Worm (Caenorhabditis elegans): ENCODE measurements around the gene lron-1.
"Not testable (repeated sequence)": the region's sequence is repeated elsewhere in the genome, so short reads cannot be mapped to it uniquely, and the experiment has no call there.

The lron-1 gene

DNA sequence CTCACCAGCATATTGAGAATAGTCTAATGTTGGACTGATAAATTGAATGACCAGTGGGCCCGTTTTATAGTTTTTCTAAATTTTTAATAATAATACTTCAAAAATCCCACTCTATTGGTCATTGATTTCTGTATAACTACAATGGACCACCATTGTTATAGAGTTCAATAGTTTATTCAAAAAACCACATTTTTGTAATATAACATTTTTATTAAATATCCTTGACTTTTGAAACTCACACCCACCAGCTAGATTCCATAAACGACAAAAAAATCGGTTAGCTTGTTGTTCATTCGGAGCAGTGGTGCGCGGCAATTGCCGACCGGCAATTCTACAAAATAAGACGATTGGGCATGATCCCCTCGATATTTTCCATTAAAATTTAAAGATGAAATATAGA lies 45.0 kb upstream of the lron-1 start, which contains the start of gene nspc-18:
nspc-18 (minus strand) TSS at position 101 of the 400 bp plus-strand sequence.
- TF ChIP-seq mab-5 (tag; optimal IDR thresholded peaks at IDR 0.05) (no peak), unc-62 (GFP tag; optimal IDR thresholded peaks at IDR 0.05) (no peak), nhr-237 (tag; optimal IDR thresholded peaks at IDR 0.05) (no peak), ztf-11 (tag; optimal IDR thresholded peaks at IDR 0.05) (no peak), unc-120 (tag; optimal IDR thresholded peaks at IDR 0.05; ENCODE audit: poor library complexity, severe bottlenecking) (no peak), elt-1 (tag; optimal IDR thresholded peaks at IDR 0.05; ENCODE audit: borderline replicate concordance, insufficient read depth) (no peak), ceh-83 (GFP tag; optimal IDR thresholded peaks at IDR 0.05) (no peak), nhr-76 (tag; optimal IDR thresholded peaks at IDR 0.05) (no peak), sptf-1 (tag; optimal IDR thresholded peaks at IDR 0.05) (no peak), sem-2 (GFP tag; optimal IDR thresholded peaks at IDR 0.05) (no peak), lin-32 (GFP tag; optimal IDR thresholded peaks at IDR 0.05) (no peak), mep-1 (tag; optimal IDR thresholded peaks at IDR 0.05) (no peak), mls-2 (tag; optimal IDR thresholded peaks at IDR 0.05) (no peak), ces-1 (GFP tag; optimal IDR thresholded peaks at IDR 0.05) (no peak), tbx-8 (GFP tag; optimal IDR thresholded peaks at IDR 0.05) (no peak), pha-4 (tag; optimal IDR thresholded peaks at IDR 0.05) (no peak), unc-39 (tag; optimal IDR thresholded peaks at IDR 0.05) (no peak), zip-8 (tag; optimal IDR thresholded peaks at IDR 0.05) (no peak), lin-13 (tag; optimal IDR thresholded peaks at IDR 0.05) (no peak), flh-1 (GFP tag; optimal IDR thresholded peaks at IDR 0.05) (no peak)

- not testable (repeated sequence) for TF ChIP-seq lin-13, nhr-2, nhr-237 (tag; optimal IDR thresholded peaks at IDR 0.05)
Measured at ce11 chrX:14528399-14528798, 44.1 kb upstream of the lron-1 start, which contains the start of gene nspc-19. TSS of gene nspc-19 (plus strand) at chrX:14528699.

- TF ChIP-seq ceh-83 (GFP tag; optimal IDR thresholded peaks at IDR 0.05) (no peak), sptf-1 (tag; optimal IDR thresholded peaks at IDR 0.05) (no peak)
Measured at ce11 chrX:14530107-14530506, 42.4 kb upstream of the lron-1 start, which contains the start of gene nspc-20. TSS of gene nspc-20 (minus strand) at chrX:14530207.

DNA sequence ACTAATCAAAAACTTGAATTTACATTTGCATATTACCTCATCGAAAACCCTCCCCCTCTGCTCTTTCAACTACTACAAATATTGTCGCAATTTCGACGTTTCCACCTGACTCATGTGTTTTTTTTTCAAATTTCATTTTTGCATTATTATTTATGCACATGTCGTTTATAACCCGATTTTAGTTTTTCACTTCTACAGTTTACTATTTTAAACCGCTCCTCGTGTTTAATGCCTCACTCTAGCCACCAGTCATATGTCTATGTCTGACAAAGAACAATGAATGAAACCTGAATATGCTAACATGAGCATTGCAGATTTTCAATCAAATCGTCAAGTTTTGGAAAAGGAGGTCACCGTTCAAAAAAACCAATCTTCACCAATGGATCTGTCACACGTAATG lies 38.4 kb upstream of the lron-1 start, which contains the start of gene T24C2.5:
T24C2.5 (plus strand) TSS at position 301 of the 400 bp plus-strand sequence.
- TF ChIP-seq M03D4.4 (tag; optimal IDR thresholded peaks at IDR 0.05) = no peak
- no peak for TF ChIP-seq cnd-1 (tag; optimal IDR thresholded peaks at IDR 0.05)
- no peak for TF ChIP-seq unc-39 (tag; optimal IDR thresholded peaks at IDR 0.05)
- TF ChIP-seq lin-13 (tag; optimal IDR thresholded peaks at IDR 0.05) = no peak
- no peak for TF ChIP-seq lsy-2 (tag; optimal IDR thresholded peaks at IDR 0.05)
- TF ChIP-seq ceh-83 (GFP tag; optimal IDR thresholded peaks at IDR 0.05) = no peak
- TF ChIP-seq ceh-43 (GFP tag; optimal IDR thresholded peaks at IDR 0.05) = no peak
- no peak for TF ChIP-seq sem-2 (GFP tag; optimal IDR thresholded peaks at IDR 0.05)
- no peak for TF ChIP-seq sptf-1 (tag; optimal IDR thresholded peaks at IDR 0.05)
- no peak for TF ChIP-seq ztf-11 (tag; optimal IDR thresholded peaks at IDR 0.05)
- no peak for TF ChIP-seq drap-1 (GFP tag; optimal IDR thresholded peaks at IDR 0.05)
- TF ChIP-seq unc-62 (GFP tag; optimal IDR thresholded peaks at IDR 0.05) = no peak
- TF ChIP-seq elt-1 (tag; optimal IDR thresholded peaks at IDR 0.05; ENCODE audit: borderline replicate concordance, insufficient read depth) = no peak
- TF ChIP-seq mls-2 (tag; optimal IDR thresholded peaks at IDR 0.05) = no peak
- no peak for TF ChIP-seq nhr-237 (tag; optimal IDR thresholded peaks at IDR 0.05)
- TF ChIP-seq lin-32 (GFP tag; optimal IDR thresholded peaks at IDR 0.05) = no peak
- TF ChIP-seq flh-1 (GFP tag; optimal IDR thresholded peaks at IDR 0.05) = no peak
- no peak for TF ChIP-seq zip-8 (tag; optimal IDR thresholded peaks at IDR 0.05)
- no peak for TF ChIP-seq nhr-2 (tag; optimal IDR thresholded peaks at IDR 0.05)

DNA sequence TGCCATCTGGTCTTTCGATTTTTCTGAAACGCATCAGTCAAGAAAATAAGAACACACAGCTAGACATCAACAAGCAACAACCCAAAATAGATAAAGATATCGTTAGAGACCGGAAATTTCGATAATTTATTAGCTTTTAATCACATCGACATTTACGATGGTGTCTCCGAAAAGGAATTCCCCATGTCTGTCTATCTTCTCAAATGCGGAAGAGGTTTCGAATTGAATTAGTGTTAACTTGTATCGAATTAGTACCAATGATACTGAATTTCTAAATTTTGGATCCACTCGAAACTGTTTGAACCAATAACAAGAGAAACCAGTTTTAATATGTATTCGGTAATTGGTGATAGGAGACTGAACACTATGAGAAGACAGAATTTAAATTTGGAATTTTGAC lies 37.9 kb upstream of the lron-1 start:
- TF ChIP-seq pha-4 (tag; optimal IDR thresholded peaks at IDR 0.05) (no peak), unc-62 (GFP tag; optimal IDR thresholded peaks at IDR 0.05) (no peak), mab-5 (tag; optimal IDR thresholded peaks at IDR 0.05) (no peak), unc-39 (tag; optimal IDR thresholded peaks at IDR 0.05) (no peak), lin-32 (GFP tag; optimal IDR thresholded peaks at IDR 0.05) (no peak), flh-1 (GFP tag; optimal IDR thresholded peaks at IDR 0.05) (no peak), elt-3 (tag; optimal IDR thresholded peaks at IDR 0.05) (no peak), lsy-2 (tag; optimal IDR thresholded peaks at IDR 0.05) (no peak), lin-13 (tag; optimal IDR thresholded peaks at IDR 0.05) (no peak), tbx-8 (GFP tag; optimal IDR thresholded peaks at IDR 0.05) (no peak), ceh-39 (tag; optimal IDR thresholded peaks at IDR 0.05) (no peak), mep-1 (tag; optimal IDR thresholded peaks at IDR 0.05) (no peak), ham-2 (GFP tag; optimal IDR thresholded peaks at IDR 0.05) (no peak), snpc-4 (tag; optimal IDR thresholded peaks at IDR 0.05) (no peak), nhr-76 (tag; optimal IDR thresholded peaks at IDR 0.05) (no peak), unc-120 (tag; optimal IDR thresholded peaks at IDR 0.05; ENCODE audit: poor library complexity, severe bottlenecking) (no peak), ces-1 (GFP tag; optimal IDR thresholded peaks at IDR 0.05) (no peak), elt-1 (tag; optimal IDR thresholded peaks at IDR 0.05; ENCODE audit: borderline replicate concordance, insufficient read depth) (no peak), blmp-1 (tag; optimal IDR thresholded peaks at IDR 0.05) (no peak)
